Worm (Caenorhabditis elegans): ENCODE measurements around the gene moc-2.

- TF ChIP-seq ama-1 (optimal IDR thresholded peaks at IDR 0.05) = no peak
- no peak for TF ChIP-seq hnd-1 (tag; optimal IDR thresholded peaks at IDR 0.05)
- no peak for TF ChIP-seq scrt-1 (GFP tag; IDR thresholded peaks at IDR 0.05)
- no peak for TF ChIP-seq ceh-13 (GFP tag; optimal IDR thresholded peaks at IDR 0.05)
- TF ChIP-seq F13C5.2 (tag; optimal IDR thresholded peaks at IDR 0.05) = no peak
- no peak for TF ChIP-seq B0310.2 (tag; optimal IDR thresholded peaks at IDR 0.05)
- TF ChIP-seq flt-1 (GFP tag; IDR thresholded peaks at IDR 0.05) = no peak
Observed at ce11 chrV:6510622-6511021, 6.6 kb upstream of the moc-2 start.

Measured in whole organism, early embryonic.